Fruit fly (Drosophila melanogaster): ENCODE measurements around the gene CG44532.

The CG44532 gene

dm6 chrX:9193604-9194003 is 31.7 kb downstream of the CG44532 start, which contains the start of gene CG12106:
CG12106 (plus strand) TSS chrX:9193898.
- peak; percentile 75 for TF ChIP-seq HLH106 (tag; optimal IDR thresholded peaks at IDR 0.05)
- no peak for TF ChIP-seq pan (optimal IDR thresholded peaks at IDR 0.05)
- no peak for TF ChIP-seq dl (GFP tag; optimal IDR thresholded peaks at IDR 0.05; ENCODE audit: insufficient read depth in 1 of 2, partially characterized antibody in 2 of 2)
- no peak for TF ChIP-seq Dfd (GFP tag; optimal IDR thresholded peaks at IDR 0.05)
- peak; percentile 48 for TF ChIP-seq h (GFP tag; optimal IDR thresholded peaks at IDR 0.05)
- TF ChIP-seq Jra (GFP tag; optimal IDR thresholded peaks at IDR 0.05): no peak
- no peak for TF ChIP-seq GATAd (GFP tag; optimal IDR thresholded peaks at IDR 0.05)
- TF ChIP-seq Hnf4 (GFP tag; optimal IDR thresholded peaks at IDR 0.05): peak; percentile 54
- TF ChIP-seq N (GFP tag; optimal IDR thresholded peaks at IDR 0.05): no peak
- TF ChIP-seq foxo (GFP tag; optimal IDR thresholded peaks at IDR 0.05): peak in 1 of 2 experiments; percentile 63
- no peak for TF ChIP-seq dsf (GFP tag; optimal IDR thresholded peaks at IDR 0.05; ENCODE audit: borderline replicate concordance)
- no peak for TF ChIP-seq jim (GFP tag; optimal IDR thresholded peaks at IDR 0.05)
- TF ChIP-seq CrebA (GFP tag; optimal IDR thresholded peaks at IDR 0.05; ENCODE audit: borderline replicate concordance): no peak
- TF ChIP-seq dmrt93B (GFP tag; optimal IDR thresholded peaks at IDR 0.05): peak; percentile 34
- TF ChIP-seq CG9705 (GFP tag; optimal IDR thresholded peaks at IDR 0.05): peak; percentile 49
- TF ChIP-seq Sp1 (GFP tag; optimal IDR thresholded peaks at IDR 0.05): peak; percentile 54
- peak; percentile 8 for TF ChIP-seq psq (GFP tag; optimal IDR thresholded peaks at IDR 0.05)
- no peak for TF ChIP-seq Mio (GFP tag; optimal IDR thresholded peaks at IDR 0.05)
- peak; percentile 58 for TF ChIP-seq br (GFP tag; optimal IDR thresholded peaks at IDR 0.05)
- no peak for TF ChIP-seq Vsx2 (GFP tag; optimal IDR thresholded peaks at IDR 0.05; ENCODE audit: partially characterized antibody)
- TF ChIP-seq woc (GFP tag; optimal IDR thresholded peaks at IDR 0.05): peak; percentile 61
- TF ChIP-seq rgr (GFP tag; optimal IDR thresholded peaks at IDR 0.05): peak; percentile 58
- peak; percentile 53 for TF ChIP-seq fru (GFP tag; optimal IDR thresholded peaks at IDR 0.05)
- TF ChIP-seq lola (GFP tag; optimal IDR thresholded peaks at IDR 0.05): no peak
- no peak for TF ChIP-seq usp (GFP tag; optimal IDR thresholded peaks at IDR 0.05)
- no peak for TF ChIP-seq Hr83 (GFP tag; optimal IDR thresholded peaks at IDR 0.05; ENCODE audit: poor library complexity, severe bottlenecking)
- TF ChIP-seq Hr78 (GFP tag; optimal IDR thresholded peaks at IDR 0.05): no peak
- TF ChIP-seq sage (GFP tag; optimal IDR thresholded peaks at IDR 0.05): no peak
- TF ChIP-seq OdsH (GFP tag; optimal IDR thresholded peaks at IDR 0.05): no peak
- TF ChIP-seq ey (GFP tag; optimal IDR thresholded peaks at IDR 0.05): peak; percentile 52
- no peak for TF ChIP-seq Rel (GFP tag; optimal IDR thresholded peaks at IDR 0.05)
- TF ChIP-seq Rel (tag; optimal IDR thresholded peaks at IDR 0.05): peak; percentile 7

dm6 chrX:9195311-9195710 is 33.4 kb downstream of the CG44532 start:
- TF ChIP-seq sv (GFP tag; optimal IDR thresholded peaks at IDR 0.05) (no peak), lola (GFP tag; optimal IDR thresholded peaks at IDR 0.05) (no peak), Rel (GFP tag; optimal IDR thresholded peaks at IDR 0.05) (no peak), Rel (tag; optimal IDR thresholded peaks at IDR 0.05) (peak; percentile 92), pan (optimal IDR thresholded peaks at IDR 0.05) (no peak), Hnf4 (GFP tag; optimal IDR thresholded peaks at IDR 0.05) (no peak), Hr78 (GFP tag; optimal IDR thresholded peaks at IDR 0.05) (no peak), GATAd (GFP tag; optimal IDR thresholded peaks at IDR 0.05) (no peak), sage (GFP tag; optimal IDR thresholded peaks at IDR 0.05) (no peak)

dm6 chrX:9196362-9196761 is 34.5 kb downstream of the CG44532 start, which contains the start of gene CG12118:
CG12118 (minus strand) TSS chrX:9196414.
- no peak for TF ChIP-seq usp (GFP tag; optimal IDR thresholded peaks at IDR 0.05)
- TF ChIP-seq jim (GFP tag; optimal IDR thresholded peaks at IDR 0.05): no peak
- TF ChIP-seq pan (optimal IDR thresholded peaks at IDR 0.05): no peak
- TF ChIP-seq Rel (GFP tag; optimal IDR thresholded peaks at IDR 0.05): no peak
- TF ChIP-seq Rel (tag; optimal IDR thresholded peaks at IDR 0.05): peak; percentile 37
- peak; percentile 69 for TF ChIP-seq Sp1 (GFP tag; optimal IDR thresholded peaks at IDR 0.05)
- TF ChIP-seq dl (GFP tag; optimal IDR thresholded peaks at IDR 0.05; ENCODE audit: insufficient read depth in 1 of 2, partially characterized antibody in 2 of 2): no peak
- TF ChIP-seq foxo (GFP tag; optimal IDR thresholded peaks at IDR 0.05): peak in 1 of 2 experiments; percentile 83
- no peak for TF ChIP-seq Vsx2 (GFP tag; optimal IDR thresholded peaks at IDR 0.05; ENCODE audit: partially characterized antibody)
- no peak for TF ChIP-seq tai (GFP tag; optimal IDR thresholded peaks at IDR 0.05)
- TF ChIP-seq Mio (GFP tag; optimal IDR thresholded peaks at IDR 0.05): no peak
- TF ChIP-seq fru (GFP tag; optimal IDR thresholded peaks at IDR 0.05): peak; percentile 77
- TF ChIP-seq Hr83 (GFP tag; optimal IDR thresholded peaks at IDR 0.05; ENCODE audit: poor library complexity, severe bottlenecking): peak; percentile 55
- peak; percentile 71 for TF ChIP-seq sv (GFP tag; optimal IDR thresholded peaks at IDR 0.05)
- peak; percentile 36 for TF ChIP-seq dmrt93B (GFP tag; optimal IDR thresholded peaks at IDR 0.05)
- no peak for TF ChIP-seq Hr78 (GFP tag; optimal IDR thresholded peaks at IDR 0.05)
- no peak for TF ChIP-seq CrebA (GFP tag; optimal IDR thresholded peaks at IDR 0.05; ENCODE audit: borderline replicate concordance)
- TF ChIP-seq Myc (optimal IDR thresholded peaks at IDR 0.05): no peak
- no peak for TF ChIP-seq Dfd (GFP tag; optimal IDR thresholded peaks at IDR 0.05)
- no peak for TF ChIP-seq GATAd (GFP tag; optimal IDR thresholded peaks at IDR 0.05)
- TF ChIP-seq woc (GFP tag; optimal IDR thresholded peaks at IDR 0.05): peak; percentile 61
- no peak for TF ChIP-seq brk (GFP tag; optimal IDR thresholded peaks at IDR 0.05)
- TF ChIP-seq sage (GFP tag; optimal IDR thresholded peaks at IDR 0.05): peak; percentile 81
- TF ChIP-seq psq (GFP tag; optimal IDR thresholded peaks at IDR 0.05): peak; percentile 73
- peak; percentile 85 for TF ChIP-seq rgr (GFP tag; optimal IDR thresholded peaks at IDR 0.05)
- peak; percentile 80 for TF ChIP-seq h (GFP tag; optimal IDR thresholded peaks at IDR 0.05)
- no peak for TF ChIP-seq CG32264 (GFP tag; optimal IDR thresholded peaks at IDR 0.05)
- TF ChIP-seq CG9705 (GFP tag; optimal IDR thresholded peaks at IDR 0.05): peak; percentile 44
- no peak for TF ChIP-seq Abd-B (GFP tag; optimal IDR thresholded peaks at IDR 0.05)
- peak; percentile 79 for TF ChIP-seq OdsH (GFP tag; optimal IDR thresholded peaks at IDR 0.05)
- TF ChIP-seq N (GFP tag; optimal IDR thresholded peaks at IDR 0.05): no peak
- peak; percentile 63 for TF ChIP-seq br (GFP tag; optimal IDR thresholded peaks at IDR 0.05)
- peak; percentile 73 for TF ChIP-seq Jra (GFP tag; optimal IDR thresholded peaks at IDR 0.05)
- peak; percentile 81 for TF ChIP-seq Hnf4 (GFP tag; optimal IDR thresholded peaks at IDR 0.05)
- TF ChIP-seq lola (GFP tag; optimal IDR thresholded peaks at IDR 0.05): no peak
- TF ChIP-seq Dif (GFP tag; optimal IDR thresholded peaks at IDR 0.05; ENCODE audit: partially characterized antibody): no peak
- peak; percentile 74 for TF ChIP-seq HLH106 (tag; optimal IDR thresholded peaks at IDR 0.05)
- peak; percentile 59 for TF ChIP-seq ey (GFP tag; optimal IDR thresholded peaks at IDR 0.05)
- peak; percentile 66 for TF ChIP-seq dsf (GFP tag; optimal IDR thresholded peaks at IDR 0.05; ENCODE audit: borderline replicate concordance)

Measured in whole organism, wandering third instar larva.